Worm (Caenorhabditis elegans) whole organism, L4 larva: ENCODE results near the gene K07D4.9.

ENCODE experiments used
- D1046.2 ChIP-seq: fragments of 200-800 bp; sonication (Bioruptor generic); IDR thresholded peaks from 2 replicates; pipeline ENCODE4 v1.3.6; 2022; ENCODE audit warnings: missing genetic modification characterization, missing compliant biosample characterization
- F10B5.3 ChIP-seq: sonication (generic microtip); optimal IDR thresholded peaks from 2 replicates; lab custom pipeline; 2016; ENCODE audit warnings: mild to moderate bottlenecking, missing genetic modification characterization, missing compliant biosample characterization
- F26F4.8 ChIP-seq: fragments of 200-800 bp; sonication (Bioruptor generic); conservative IDR thresholded peaks from 2 replicates; pipeline ENCODE4 v1.3.6; 2022; ENCODE audit warnings: missing genetic modification characterization, missing compliant biosample characterization
- F44E2.7 ChIP-seq: fragments of 200-800 bp; sonication (Bioruptor generic); IDR thresholded peaks from 2 replicates; pipeline ENCODE4 v2.1.2; 2022; ENCODE audit warnings: missing genetic modification characterization, missing compliant biosample characterization
- R02D3.7 ChIP-seq: fragments of 150-350 bp; sonication (generic microtip); optimal IDR thresholded peaks from 3 replicates; lab custom pipeline; 2014; ENCODE audit warnings: missing biosample characterization, missing genetic modification characterization
- Y105C5A.15 ChIP-seq: fragments of 200-800 bp; sonication (Bioruptor generic); IDR thresholded peaks from 2 replicates; pipeline ENCODE4 v1.3.6; 2022; ENCODE audit warnings: missing genetic modification characterization, missing compliant biosample characterization
- Y48G9A.11 ChIP-seq: fragments of 200-800 bp; sonication (Bioruptor generic); IDR thresholded peaks from 2 replicates; pipeline ENCODE4 v1.3.6; 2022; ENCODE audit warnings: missing genetic modification reagents, missing genetic modification characterization, missing compliant biosample characterization
- Y5F2A.4 ChIP-seq: fragments of 200-800 bp; sonication (Bioruptor generic); optimal IDR thresholded peaks from 2 replicates; lab custom pipeline; 2018; ENCODE audit warnings: mild to moderate bottlenecking, missing genetic modification characterization, missing compliant biosample characterization
- ZK337.2 ChIP-seq: fragments of 200-800 bp; sonication (Bioruptor generic); IDR thresholded peaks from 2 replicates; pipeline ENCODE4 v1.3.6; 2022; ENCODE audit warnings: missing genetic modification reagents, missing genetic modification characterization, missing compliant biosample characterization
- aly-2 ChIP-seq: sonication (generic microtip); optimal IDR thresholded peaks from 2 replicates; lab custom pipeline; 2018; ENCODE audit warnings: missing biosample characterization, missing genetic modification characterization
- ceh-20 ChIP-seq: fragments of 200-800 bp; sonication (Bioruptor generic); IDR thresholded peaks from 2 replicates; pipeline ENCODE4 v1.3.6; 2022; ENCODE audit warnings: missing genetic modification reagents, missing genetic modification characterization, missing compliant biosample characterization
- ceh-28 ChIP-seq: fragments of 150-350 bp; optimal IDR thresholded peaks from 2 replicates; lab custom pipeline; 2014; ENCODE audit warnings: missing biosample characterization, missing genetic modification reagents, missing genetic modification characterization
- ceh-44 ChIP-seq: fragments of 200-800 bp; sonication (Bioruptor generic); IDR thresholded peaks from 2 replicates; pipeline ENCODE4 v1.3.6; 2022; ENCODE audit warnings: missing genetic modification reagents, missing genetic modification characterization, missing compliant biosample characterization
- ces-1 ChIP-seq: fragments of 150-350 bp; sonication (generic microtip); optimal IDR thresholded peaks from 4 replicates; lab custom pipeline; 2014; ENCODE audit warnings: missing biosample characterization, missing genetic modification reagents, missing genetic modification characterization
- cey-2 ChIP-seq: sonication (generic microtip); optimal IDR thresholded peaks from 3 replicates; lab custom pipeline; 2017; ENCODE audit warnings: missing genetic modification characterization, mild to moderate bottlenecking, missing compliant biosample characterization, antibody characterized with exemption, borderline replicate concordance; ENCODE audit not compliant: insufficient read depth
- daf-19 ChIP-seq: fragments of 200-800 bp; sonication (Bioruptor generic); conservative IDR thresholded peaks from 2 replicates; pipeline ENCODE4 v1.3.6; 2022; ENCODE audit warnings: missing genetic modification characterization, missing compliant biosample characterization
- daf-8 ChIP-seq: fragments of 200-800 bp; sonication (Bioruptor generic); IDR thresholded peaks from 2 replicates; pipeline ENCODE4 v1.3.6; 2022; ENCODE audit warnings: missing genetic modification characterization, missing compliant biosample characterization
- egl-27 ChIP-seq: sonication (generic microtip); optimal IDR thresholded peaks from 3 replicates; lab custom pipeline; 2017; ENCODE audit warnings: missing biosample characterization, missing genetic modification reagents, missing genetic modification characterization
- gei-8 ChIP-seq: fragments of 200-800 bp; sonication (Bioruptor generic); optimal IDR thresholded peaks from 2 replicates; lab custom pipeline; 2018; ENCODE audit warnings: mild to moderate bottlenecking, missing genetic modification characterization, missing compliant biosample characterization
- hif-1 ChIP-seq, 2 experiments: sonication (generic microtip); optimal IDR thresholded peaks; 2 replicates each; lab custom pipeline; 2016 to 2017; ENCODE audit warnings: missing compliant biosample characterization in 2 of 2, missing genetic modification characterization in 2 of 2, missing genetic modification reagents in 2 of 2, missing genotype in 2 of 2, mild to moderate bottlenecking in 1 of 2
- hmg-1.1 ChIP-seq: fragments of 200-800 bp; sonication (Bioruptor generic); IDR thresholded peaks from 2 replicates; pipeline ENCODE4 v1.3.6; 2022; ENCODE audit warnings: missing genetic modification reagents, missing genetic modification characterization, missing compliant biosample characterization
- lim-7 ChIP-seq: fragments of 200-800 bp; sonication (Bioruptor generic); IDR thresholded peaks from 2 replicates; pipeline ENCODE4 v1.3.6; 2022; ENCODE audit warnings: missing genetic modification characterization, missing compliant biosample characterization
- lin-13 ChIP-seq: fragments of 150-350 bp; optimal IDR thresholded peaks from 2 replicates; lab custom pipeline; 2014; ENCODE audit warnings: missing biosample characterization, missing genetic modification reagents, missing genetic modification characterization
- lin-29 ChIP-seq: fragments of 200-800 bp; sonication (Bioruptor generic); IDR thresholded peaks from 2 replicates; pipeline ENCODE4 v1.3.6; 2022; ENCODE audit warnings: missing genetic modification reagents, missing genetic modification characterization, missing compliant biosample characterization
- lir-3 ChIP-seq: sonication (generic microtip); optimal IDR thresholded peaks from 2 replicates; lab custom pipeline; 2016; ENCODE audit warnings: mild to moderate bottlenecking, missing genetic modification characterization, missing compliant biosample characterization
- lsy-2 ChIP-seq, 2 experiments: fragments of 150-350 bp in 1 of 2; sonication (generic microtip) in 1 of 2; optimal IDR thresholded peaks; 2 replicates each; lab custom pipeline; 2014 to 2017; ENCODE audit warnings: missing biosample characterization in 2 of 2, missing genetic modification characterization in 2 of 2
- mdl-1 ChIP-seq, 2 experiments: fragments of 150-350 bp in 1 of 2; sonication (generic microtip) in 1 of 2; optimal IDR thresholded peaks; 2 replicates each; lab custom pipeline; 2014 to 2017; ENCODE audit warnings: missing biosample characterization in 2 of 2, missing genetic modification characterization in 2 of 2
- mep-1 ChIP-seq: fragments of 150-350 bp; sonication (generic microtip); optimal IDR thresholded peaks from 3 replicates; lab custom pipeline; 2014; ENCODE audit warnings: missing biosample characterization, missing genetic modification characterization
- mes-2 ChIP-seq: sonication (generic microtip); optimal IDR thresholded peaks from 2 replicates; lab custom pipeline; 2016; ENCODE audit warnings: missing genotype, mild to moderate bottlenecking, missing genetic modification characterization, missing compliant biosample characterization; ENCODE audit not compliant: poor library complexity, severe bottlenecking
- mxl-2 ChIP-seq: fragments of 200-800 bp; sonication (Bioruptor generic); conservative IDR thresholded peaks from 2 replicates; pipeline ENCODE4 v1.3.6; 2022; ENCODE audit warnings: missing genetic modification reagents, missing genetic modification characterization, missing compliant biosample characterization
- nhr-10 ChIP-seq: fragments of 150-350 bp; optimal IDR thresholded peaks from 2 replicates; lab custom pipeline; 2014; ENCODE audit warnings: missing biosample characterization, missing genetic modification characterization
- nhr-102 ChIP-seq: sonication (generic microtip); optimal IDR thresholded peaks from 2 replicates; lab custom pipeline; 2016; ENCODE audit warnings: mild to moderate bottlenecking, missing genetic modification characterization, moderate library complexity, missing compliant biosample characterization
- nhr-42 ChIP-seq: fragments of 200-800 bp; sonication (Bioruptor generic); IDR thresholded peaks from 2 replicates; pipeline ENCODE4 v1.3.6; 2022; ENCODE audit warnings: missing genetic modification characterization, missing compliant biosample characterization
- nhr-6 ChIP-seq: fragments of 150-350 bp; optimal IDR thresholded peaks from 2 replicates; lab custom pipeline; 2014; ENCODE audit warnings: missing biosample characterization, missing genetic modification characterization
- skn-1 ChIP-seq: fragments of 150-350 bp; optimal IDR thresholded peaks from 2 replicates; lab custom pipeline; 2014; ENCODE audit warnings: missing biosample characterization, missing genetic modification characterization
- snpc-4 ChIP-seq: fragments of 150-350 bp; optimal IDR thresholded peaks from 2 replicates; lab custom pipeline; 2014; ENCODE audit warnings: missing biosample characterization, missing genetic modification characterization
- tra-1 ChIP-seq: fragments of 200-800 bp; sonication (Bioruptor generic); IDR thresholded peaks from 2 replicates; pipeline ENCODE4 v1.3.6; 2022; ENCODE audit warnings: missing genetic modification reagents, missing genetic modification characterization, missing compliant biosample characterization
- vab-7 ChIP-seq: fragments of 200-800 bp; sonication (Bioruptor generic); IDR thresholded peaks from 2 replicates; pipeline ENCODE4 v1.3.6; 2022; ENCODE audit warnings: missing genetic modification reagents, missing genetic modification characterization, missing compliant biosample characterization
- zfp-2 ChIP-seq: sonication (generic microtip); optimal IDR thresholded peaks from 2 replicates; lab custom pipeline; 2016; ENCODE audit warnings: mild to moderate bottlenecking, missing genetic modification characterization, missing compliant biosample characterization

The K07D4.9 gene

DNA sequence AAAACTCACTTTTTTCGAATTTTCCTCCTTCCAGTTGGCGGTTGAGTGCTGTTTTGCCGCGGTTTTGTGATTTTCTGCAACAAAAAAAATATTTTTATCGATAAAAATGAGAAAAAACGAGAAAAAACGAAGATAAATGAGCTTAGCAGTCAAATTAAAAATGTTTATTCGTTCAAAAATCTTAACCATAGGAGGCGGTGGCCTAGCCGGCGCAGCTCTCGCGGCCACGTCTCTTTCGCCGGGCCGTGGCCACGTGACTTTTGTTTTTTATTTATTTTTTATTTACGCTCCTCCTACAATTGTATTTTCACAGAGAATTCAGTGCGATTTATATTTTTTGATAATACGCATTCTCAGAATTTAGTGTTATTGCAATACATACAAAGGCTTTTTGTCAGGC, 21.3 kb downstream of the K07D4.9 start (continued):
- peak in 1 of 2 experiments; percentile 78 for TF ChIP-seq lsy-2 (tag; optimal IDR thresholded peaks at IDR 0.05; lab: Kevin White, UChicago)
- TF ChIP-seq, all 104 proteins: peak for 28; not testable (repeated sequence) for 76

DNA sequence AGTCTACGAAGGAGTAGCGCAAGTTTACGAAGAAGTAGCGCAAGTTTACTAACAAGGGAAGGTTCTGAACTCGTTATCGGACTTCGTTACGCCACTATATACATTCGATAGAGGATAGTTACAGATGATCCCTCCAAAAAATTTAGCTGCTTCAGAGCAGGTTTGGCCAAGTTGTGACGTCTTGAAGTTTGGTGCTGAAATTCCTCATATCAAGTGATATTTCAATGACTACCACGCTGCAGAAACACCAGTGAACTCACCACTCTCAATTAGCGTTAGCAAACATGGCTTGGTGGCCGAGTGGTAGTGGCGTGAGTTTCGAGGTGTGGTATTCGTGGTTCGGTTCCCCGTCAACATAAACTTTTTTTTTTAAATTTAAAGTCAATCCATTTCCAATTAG, 22.8 kb downstream of the K07D4.9 start:
- peak; percentile 27; the same call in 1 of the 2 replicates for TF ChIP-seq Y48G9A.11

DNA sequence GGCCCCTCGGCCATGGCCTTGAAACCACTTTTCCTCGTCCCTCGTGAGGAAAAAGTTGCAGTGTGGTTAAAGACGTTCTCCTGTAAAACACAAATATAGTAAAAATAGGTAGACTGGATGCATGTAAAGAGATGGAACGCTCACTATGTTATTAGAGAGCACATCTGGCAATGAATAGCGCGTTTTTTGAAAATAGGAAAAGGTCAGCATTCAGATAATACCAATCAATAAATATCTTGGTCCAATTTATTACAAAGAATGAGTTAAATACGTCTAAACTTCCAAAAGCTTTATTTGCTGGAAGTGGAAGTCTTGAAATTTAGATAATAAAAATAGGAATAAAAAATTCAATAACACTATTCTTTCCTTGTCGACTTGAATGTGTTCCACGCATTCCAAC, 34.1 kb downstream of the K07D4.9 start, which contains the start of gene gadr-4:
gadr-4 (minus strand) TSS at position 101 of the 400 bp plus-strand sequence.
- TF ChIP-seq skn-1 (tag; lab: Kevin White, UChicago): no peak
- TF ChIP-seq nhr-6 (tag; lab: Kevin White, UChicago): no peak
- TF ChIP-seq aly-2 (tag; lab: Kevin White, UChicago): no peak
- no peak for TF ChIP-seq cey-2 (tag; lab: Kevin White, UChicago)
- TF ChIP-seq Y5F2A.4: no peak
- TF ChIP-seq D1046.2 (GFP tag; lab: Robert Waterston, UW): no peak
- TF ChIP-seq nhr-42: no peak
- TF ChIP-seq R02D3.7 (tag; lab: Kevin White, UChicago): no peak
- TF ChIP-seq F44E2.7: no peak
- TF ChIP-seq ceh-20 (GFP tag; lab: Robert Waterston, UW): no peak
- no peak for TF ChIP-seq F26F4.8 (GFP tag; lab: Robert Waterston, UW)
- TF ChIP-seq daf-8 (GFP tag; lab: Robert Waterston, UW): no peak
- TF ChIP-seq zfp-2: no peak
- TF ChIP-seq mes-2: no peak
- no peak for TF ChIP-seq ces-1 (GFP tag; lab: Kevin White, UChicago)
- TF ChIP-seq lin-13 (GFP tag; lab: Kevin White, UChicago): no peak
- TF ChIP-seq nhr-10 (tag; lab: Kevin White, UChicago): no peak
- no peak for TF ChIP-seq Y48G9A.11
- no peak for TF ChIP-seq tra-1
- TF ChIP-seq nhr-102 (tag; lab: Kevin White, UChicago): no peak
- TF ChIP-seq, all 104 proteins: peak for 0

DNA sequence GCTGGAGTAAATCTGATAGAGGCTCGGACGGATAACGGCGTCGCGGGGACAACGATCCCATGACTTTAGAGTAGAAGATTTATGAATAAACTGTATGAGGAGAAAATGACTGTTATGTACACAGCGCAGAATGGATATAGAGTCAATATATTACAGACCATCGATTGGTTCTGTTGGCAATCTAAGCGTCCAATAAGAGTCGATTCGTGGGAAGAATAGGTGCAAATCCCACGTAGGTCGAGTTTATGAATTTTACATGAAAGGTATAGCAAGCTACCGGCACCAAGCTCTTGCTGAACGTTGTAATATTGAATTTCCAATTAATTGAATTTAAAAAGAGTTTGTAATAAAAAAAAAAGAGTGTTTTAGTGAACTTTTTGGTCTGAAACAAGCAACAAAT, 35.6 kb downstream of the K07D4.9 start, which contains the start of gene fbxb-118:
fbxb-118 (minus strand) TSS at position 101 of the 400 bp plus-strand sequence.
- no peak for TF ChIP-seq lin-29
- no peak for TF ChIP-seq vab-7 (GFP tag; lab: Robert Waterston, UW)
- no peak for TF ChIP-seq mxl-2
- TF ChIP-seq gei-8 (GFP tag; lab: Kevin White, UChicago): no peak
- TF ChIP-seq mdl-1 (tag; optimal IDR thresholded peaks at IDR 0.05; lab: Kevin White, UChicago): no peak
- no peak for TF ChIP-seq Y105C5A.15 (GFP tag; lab: Robert Waterston, UW)
- TF ChIP-seq, all 104 proteins: peak for 0

ce11 chrII:4067258-4067657, 38.9 kb downstream of the K07D4.9 start, which contains the start of gene W06A11.1:
Gene W06A11.1 (plus strand): TSS chrII:4067558.
- no peak for TF ChIP-seq hmg-1.1 (GFP tag; lab: Robert Waterston, UW)
- TF ChIP-seq F10B5.3: no peak
- no peak for TF ChIP-seq ceh-28 (tag; lab: Kevin White, UChicago)
- TF ChIP-seq daf-19 (GFP tag; lab: Robert Waterston, UW): no peak
- TF ChIP-seq Y105C5A.15 (GFP tag; lab: Robert Waterston, UW): no peak
- TF ChIP-seq mep-1 (tag; lab: Kevin White, UChicago): no peak
- no peak for TF ChIP-seq snpc-4 (tag; lab: Kevin White, UChicago)
- TF ChIP-seq tra-1: no peak
- no peak for TF ChIP-seq lir-3 (tag; lab: Kevin White, UChicago)
- no peak for TF ChIP-seq egl-27
- TF ChIP-seq F44E2.7: no peak
- no peak for TF ChIP-seq mdl-1 (tag; optimal IDR thresholded peaks at IDR 0.05; lab: Kevin White, UChicago)
- no peak for TF ChIP-seq ceh-44 (GFP tag; lab: Robert Waterston, UW)
- TF ChIP-seq lsy-2 (tag; optimal IDR thresholded peaks at IDR 0.05; lab: Kevin White, UChicago): no peak
- TF ChIP-seq ZK337.2 (GFP tag; lab: Robert Waterston, UW): no peak
- no peak for TF ChIP-seq hif-1 (tag; optimal IDR thresholded peaks at IDR 0.05; lab: Kevin White, UChicago)
- no peak for TF ChIP-seq lim-7
